Worm (Caenorhabditis elegans) whole organism, L3 larva: Measurements from ENCODE around the gene nlp-20.

ENCODE experiments used
- jun-1 ChIP-seq: fragments of 150-350 bp; optimal IDR thresholded peaks from 2 replicates; lab custom pipeline; 2014; ENCODE audit warnings: missing biosample characterization, missing genetic modification reagents, missing genetic modification characterization
- nhr-43 ChIP-seq: sonication (generic microtip); optimal IDR thresholded peaks from 2 replicates; lab custom pipeline; 2016; ENCODE audit warnings: mild to moderate bottlenecking, missing genetic modification characterization, missing compliant biosample characterization; ENCODE audit not compliant: poor library complexity, severe bottlenecking
- nhr-76 ChIP-seq: fragments of 150-350 bp; sonication (generic microtip); optimal IDR thresholded peaks from 5 replicates; lab custom pipeline; 2014; ENCODE audit warnings: missing biosample characterization, missing genetic modification characterization
- pha-4 ChIP-seq: fragments of 150-350 bp; optimal IDR thresholded peaks from 2 replicates; lab custom pipeline; 2014; ENCODE audit warnings: missing biosample characterization, missing genetic modification reagents, missing genetic modification characterization
- zag-1 ChIP-seq: fragments of 150-350 bp; optimal IDR thresholded peaks from 2 replicates; lab custom pipeline; 2014; ENCODE audit warnings: missing biosample characterization, missing genetic modification characterization

DNA sequence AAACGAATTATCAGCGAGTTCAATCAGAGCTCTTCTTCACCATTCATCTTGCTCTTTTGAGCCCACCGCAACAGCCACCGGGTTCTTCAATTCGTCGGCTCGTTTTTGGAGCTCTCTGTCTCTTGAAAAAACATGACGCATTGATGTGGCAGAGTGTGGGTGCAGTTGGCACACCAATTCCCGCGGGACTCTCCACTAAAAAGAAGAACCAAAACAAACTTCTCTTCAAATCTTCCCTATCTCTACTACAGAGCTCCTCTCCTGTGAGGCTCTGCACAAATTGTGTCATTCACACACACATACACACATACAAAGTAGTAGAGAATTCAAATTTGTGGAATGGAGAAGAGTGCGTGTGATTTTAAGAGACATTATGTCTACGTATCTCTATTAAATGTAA, 20.1 kb upstream of the nlp-20 start:
- TF ChIP-seq jun-1 (tag; lab: Kevin White, UChicago) (no peak), pha-4 (tag; lab: Kevin White, UChicago) (no peak), zag-1 (tag; lab: Kevin White, UChicago) (no peak), nhr-76 (no peak), nhr-43 (tag; lab: Kevin White, UChicago) (no peak)
